Fruit fly (Drosophila melanogaster) whole organism, embryonic: ENCODE data around the gene Blos4.
A peak's percentile ranks its signal among the peaks of the same experiment; 100 is the strongest.

Source experiments
- Ada2b ChIP-seq: fragments of 200-800 bp; sonication (Bioruptor generic); IDR thresholded peaks from 2 replicates; pipeline ENCODE4 v1.3.6; 2022; ENCODE audit warnings: missing biosample characterization, missing genetic modification characterization
- CG12219 ChIP-seq: fragments of 200-800 bp; sonication (Bioruptor generic); optimal IDR thresholded peaks from 3 replicates; lab custom pipeline; 2018; ENCODE audit warnings: missing biosample characterization, mild to moderate bottlenecking, missing genetic modification characterization
- CG14667 ChIP-seq: fragments of 200-800 bp; sonication (Bioruptor generic); IDR thresholded peaks from 2 replicates; pipeline ENCODE4 v1.3.6; 2022; ENCODE audit warnings: missing biosample characterization, missing genetic modification characterization
- CG15514 ChIP-seq: fragments of 200-800 bp; sonication (Bioruptor generic); optimal IDR thresholded peaks from 3 replicates; lab custom pipeline; 2017; ENCODE audit warnings: missing biosample characterization, missing genetic modification characterization, mild to moderate bottlenecking, moderate library complexity, missing genetic modification reagents
- CG15696 ChIP-seq: fragments of 200-800 bp; sonication (Bioruptor generic); optimal IDR thresholded peaks from 2 replicates; lab custom pipeline; 2019; ENCODE audit warnings: missing biosample characterization, mild to moderate bottlenecking, missing genetic modification characterization, moderate library complexity
- CG17186 ChIP-seq: fragments of 200-800 bp; sonication (Bioruptor generic); optimal IDR thresholded peaks from 3 replicates; lab custom pipeline; 2017; ENCODE audit warnings: missing biosample characterization, missing genetic modification reagents, missing genetic modification characterization
- CG17359 ChIP-seq: fragments of 200-800 bp; sonication (Bioruptor generic); optimal IDR thresholded peaks from 3 replicates; lab custom pipeline; 2018; ENCODE audit warnings: missing biosample characterization, mild to moderate bottlenecking, missing genetic modification characterization, moderate library complexity
- CG1792 ChIP-seq: fragments of 200-800 bp; sonication (Bioruptor generic); optimal IDR thresholded peaks from 2 replicates; lab custom pipeline; 2016; ENCODE audit warnings: missing biosample characterization, missing genetic modification characterization
- CG18764 ChIP-seq: fragments of 200-800 bp; sonication (Bioruptor generic); optimal IDR thresholded peaks from 3 replicates; lab custom pipeline; 2016; ENCODE audit warnings: missing biosample characterization, missing genetic modification characterization
- CG32767 ChIP-seq: fragments of 200-800 bp; sonication (Bioruptor generic); IDR thresholded peaks from 2 replicates; pipeline ENCODE4 v1.3.6; 2022; ENCODE audit warnings: missing biosample characterization, missing genetic modification characterization
- CG4282 ChIP-seq: fragments of 200-800 bp; sonication (Bioruptor generic); optimal IDR thresholded peaks from 2 replicates; lab custom pipeline; 2016; ENCODE audit warnings: missing biosample characterization, missing genetic modification characterization
- CG4360 ChIP-seq: fragments of 200-800 bp; sonication (Bioruptor generic); IDR thresholded peaks from 2 replicates; pipeline ENCODE4 v1.3.6; 2022; ENCODE audit warnings: missing biosample characterization, missing genetic modification characterization
- CG4730 ChIP-seq: fragments of 200-800 bp; sonication (Bioruptor generic); IDR thresholded peaks from 2 replicates; pipeline ENCODE4 v1.3.6; 2022; ENCODE audit warnings: missing biosample characterization, missing genetic modification characterization
- CG4820 ChIP-seq: fragments of 200-800 bp; sonication (Bioruptor generic); optimal IDR thresholded peaks from 3 replicates; lab custom pipeline; 2016; ENCODE audit warnings: missing biosample characterization, missing genetic modification characterization
- CG5180 ChIP-seq: fragments of 200-800 bp; sonication (Bioruptor generic); optimal IDR thresholded peaks from 3 replicates; lab custom pipeline; 2017; ENCODE audit warnings: missing biosample characterization, missing genetic modification characterization, mild to moderate bottlenecking, moderate library complexity, missing genetic modification reagents
- CG6689 ChIP-seq: fragments of 200-800 bp; sonication (Bioruptor generic); IDR thresholded peaks from 2 replicates; pipeline ENCODE4 v1.3.6; 2022; ENCODE audit warnings: missing biosample characterization, missing genetic modification characterization
- CG8388 ChIP-seq: fragments of 200-800 bp; sonication (Bioruptor generic); optimal IDR thresholded peaks from 2 replicates; lab custom pipeline; 2019; ENCODE audit warnings: missing biosample characterization, mild to moderate bottlenecking, missing genetic modification characterization, moderate library complexity
- CG8765 ChIP-seq: fragments of 200-800 bp; sonication (Bioruptor generic); IDR thresholded peaks from 2 replicates; pipeline ENCODE4 v1.3.6; 2022; ENCODE audit warnings: missing biosample characterization, missing genetic modification characterization
- CG8944 ChIP-seq: fragments of 200-800 bp; sonication (Bioruptor generic); optimal IDR thresholded peaks from 3 replicates; lab custom pipeline; 2016; ENCODE audit warnings: missing biosample characterization, missing genetic modification characterization
- CG9876 ChIP-seq: fragments of 200-800 bp; sonication (Bioruptor generic); optimal IDR thresholded peaks from 2 replicates; lab custom pipeline; 2016; ENCODE audit warnings: missing biosample characterization, missing genetic modification characterization
- CrebB ChIP-seq: fragments of 200-800 bp; sonication (Bioruptor generic); optimal IDR thresholded peaks from 3 replicates; lab custom pipeline; 2018; ENCODE audit warnings: missing biosample characterization, mild to moderate bottlenecking, missing genetic modification characterization
- Dll ChIP-seq: fragments of 200-800 bp; sonication (Bioruptor generic); IDR thresholded peaks from 4 replicates; pipeline ENCODE4 v1.3.6; 2022; ENCODE audit warnings: missing biosample characterization, missing genetic modification characterization; ENCODE audit not compliant: partially characterized antibody
- Elba2 ChIP-seq: fragments of 200-800 bp; sonication (Bioruptor generic); optimal IDR thresholded peaks from 3 replicates; lab custom pipeline; 2016; ENCODE audit warnings: missing biosample characterization, missing genetic modification characterization
- Fer3 ChIP-seq: fragments of 200-800 bp; sonication (Bioruptor generic); optimal IDR thresholded peaks from 2 replicates; lab custom pipeline; 2018; ENCODE audit warnings: missing biosample characterization, mild to moderate bottlenecking, missing genetic modification characterization, moderate library complexity
- HLH54F ChIP-seq: fragments of 200-800 bp; sonication (Bioruptor generic); optimal IDR thresholded peaks from 3 replicates; lab custom pipeline; 2016; ENCODE audit warnings: missing biosample characterization, missing genetic modification characterization
- Hmr ChIP-seq: fragments of 200-800 bp; sonication (Bioruptor generic); optimal IDR thresholded peaks from 3 replicates; lab custom pipeline; 2017; ENCODE audit warnings: mild to moderate bottlenecking, missing biosample characterization, missing genetic modification reagents, missing genetic modification characterization
- Hr78 ChIP-seq, 2 experiments: fragments of 200-800 bp in 1 of 2; fragments of >200 bp in 1 of 2; sonication (Bioruptor generic) in 1 of 2; optimal IDR thresholded peaks; 2 replicates each; lab custom pipeline; 2017 to 2019; ENCODE audit warnings: missing biosample characterization in 2 of 2, missing genetic modification characterization in 2 of 2, mild to moderate bottlenecking in 1 of 2, moderate library complexity in 1 of 2
- Jarid2 ChIP-seq: fragments of 200-800 bp; sonication (Bioruptor generic); optimal IDR thresholded peaks from 3 replicates; lab custom pipeline; 2017; ENCODE audit warnings: mild to moderate bottlenecking, missing biosample characterization, missing genetic modification reagents, missing genetic modification characterization
- NK7.1 ChIP-seq: fragments of 200-800 bp; sonication (Bioruptor generic); optimal IDR thresholded peaks from 3 replicates; lab custom pipeline; 2016; ENCODE audit warnings: missing biosample characterization, missing genetic modification characterization
- Opbp ChIP-seq: fragments of 200-800 bp; sonication (Bioruptor generic); IDR thresholded peaks from 3 replicates; pipeline ENCODE4 v1.3.6; 2022; ENCODE audit warnings: missing biosample characterization, missing genetic modification characterization; ENCODE audit not compliant: partially characterized antibody
- Six4 ChIP-seq: fragments of 200-800 bp; sonication (Bioruptor generic); optimal IDR thresholded peaks from 2 replicates; lab custom pipeline; 2016; ENCODE audit warnings: missing biosample characterization, missing genetic modification characterization
- TFAM ChIP-seq: fragments of 200-800 bp; sonication (Bioruptor generic); optimal IDR thresholded peaks from 2 replicates; lab custom pipeline; 2017; ENCODE audit warnings: missing biosample characterization, missing genetic modification characterization, inconsistent platforms
- Tbp ChIP-seq: fragments of >200 bp; optimal IDR thresholded peaks from 2 replicates; lab custom pipeline; 2018; ENCODE audit warnings: missing biosample characterization, missing genetic modification characterization
- ab ChIP-seq: fragments of 200-800 bp; sonication (Bioruptor generic); optimal IDR thresholded peaks from 2 replicates; lab custom pipeline; 2016; ENCODE audit warnings: missing biosample characterization, missing genetic modification characterization
- ash1 ChIP-seq: fragments of 200-800 bp; sonication (Bioruptor generic); optimal IDR thresholded peaks from 2 replicates; lab custom pipeline; 2018; ENCODE audit warnings: missing biosample characterization, mild to moderate bottlenecking, missing genetic modification characterization
- cas ChIP-seq: fragments of 200-800 bp; sonication (Bioruptor generic); IDR thresholded peaks from 2 replicates; pipeline ENCODE4 v1.3.6; 2022; ENCODE audit warnings: missing biosample characterization, missing genetic modification characterization
- croc ChIP-seq: fragments of 200-800 bp; sonication (Bioruptor generic); conservative IDR thresholded peaks from 3 replicates; pipeline ENCODE4 v1.3.6; 2022; ENCODE audit warnings: missing biosample characterization, missing genetic modification characterization
- disco-r ChIP-seq: fragments of 200-800 bp; sonication (Bioruptor generic); optimal IDR thresholded peaks from 2 replicates; lab custom pipeline; 2016; ENCODE audit warnings: missing biosample characterization, missing genetic modification characterization
- fd3F ChIP-seq: fragments of 200-800 bp; sonication (Bioruptor generic); optimal IDR thresholded peaks from 2 replicates; lab custom pipeline; 2018; ENCODE audit warnings: missing biosample characterization, mild to moderate bottlenecking, missing genetic modification characterization, moderate library complexity
- hb ChIP-seq: fragments of 200-800 bp; sonication (Bioruptor generic); IDR thresholded peaks from 3 replicates; pipeline ENCODE4 v1.3.6; 2022; ENCODE audit warnings: missing biosample characterization, missing genetic modification characterization; ENCODE audit not compliant: partially characterized antibody
- hkb ChIP-seq, 2 experiments: fragments of 200-800 bp in 1 of 2; fragments of >200 bp in 1 of 2; sonication (Bioruptor generic) in 1 of 2; IDR thresholded peaks in 1 of 2; optimal IDR thresholded peaks in 1 of 2; 2 replicates each; pipeline versions ENCODE4 v1.3.6 to Lab custom; 2017 to 2022; ENCODE audit warnings: missing biosample characterization in 1 of 2, missing genetic modification characterization in 1 of 2
- lilli ChIP-seq: fragments of 200-800 bp; sonication (Bioruptor generic); optimal IDR thresholded peaks from 3 replicates; lab custom pipeline; 2016; ENCODE audit warnings: missing biosample characterization, missing genetic modification characterization
- mirr ChIP-seq: fragments of 200-800 bp; sonication (Bioruptor generic); optimal IDR thresholded peaks from 3 replicates; lab custom pipeline; 2018; ENCODE audit warnings: missing biosample characterization, mild to moderate bottlenecking, missing genetic modification characterization
- ssp ChIP-seq: fragments of 200-800 bp; sonication (Bioruptor generic); IDR thresholded peaks from 2 replicates; pipeline ENCODE4 v1.3.6; 2022; ENCODE audit warnings: missing biosample characterization, missing genetic modification characterization
- stc ChIP-seq: fragments of 200-800 bp; sonication (Bioruptor generic); IDR thresholded peaks from 2 replicates; pipeline ENCODE4 v1.3.6; 2022; ENCODE audit warnings: missing biosample characterization, missing genetic modification characterization
- tap ChIP-seq: fragments of 200-800 bp; optimal IDR thresholded peaks from 3 replicates; lab custom pipeline; 2019; ENCODE audit warnings: missing biosample characterization, mild to moderate bottlenecking, missing genetic modification characterization, moderate library complexity
- tll ChIP-seq, 2 experiments: fragments of 200-800 bp in 1 of 2; fragments of >200 bp in 1 of 2; sonication (Bioruptor generic) in 1 of 2; optimal IDR thresholded peaks; 2 replicates each; lab custom pipeline; 2017 to 2019; ENCODE audit warnings: missing biosample characterization in 2 of 2, missing genetic modification characterization in 2 of 2, mild to moderate bottlenecking in 1 of 2, moderate library complexity in 1 of 2
- vfl ChIP-seq: fragments of 200-800 bp; sonication (Bioruptor generic); optimal IDR thresholded peaks from 2 replicates; lab custom pipeline; 2016; ENCODE audit warnings: missing biosample characterization, missing genetic modification characterization
- vvl ChIP-seq: fragments of 200-800 bp; sonication (Bioruptor generic); IDR thresholded peaks from 2 replicates; pipeline ENCODE4 v1.3.6; 2022; ENCODE audit warnings: missing biosample characterization, missing genetic modification characterization
- yki ChIP-seq: fragments of >200 bp; optimal IDR thresholded peaks from 3 replicates; lab custom pipeline; 2018

Gene Blos4

DNA sequence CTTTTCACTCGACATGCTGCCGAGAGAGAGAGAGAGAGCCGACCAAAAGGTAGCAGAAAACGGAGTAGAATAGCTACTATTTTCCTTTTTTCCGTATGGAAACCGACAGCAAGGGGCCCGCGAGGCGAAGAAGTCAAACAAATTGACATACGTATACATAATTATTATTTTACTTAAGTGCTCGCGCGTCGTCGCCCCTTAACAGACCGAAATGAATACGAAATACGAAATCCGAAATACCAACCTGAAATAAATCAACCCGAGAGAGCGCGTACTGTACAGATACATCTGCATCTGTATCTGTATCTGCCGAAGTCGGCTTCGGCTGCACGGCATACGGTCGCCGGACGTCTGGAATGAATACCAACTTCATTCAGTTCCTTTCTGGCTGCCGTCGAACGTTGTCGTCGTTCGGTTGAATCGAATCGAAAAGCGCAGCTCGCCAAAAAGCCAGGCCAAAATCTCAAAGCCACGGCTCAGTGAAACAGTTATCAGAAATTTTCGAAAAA, 21.3 kb upstream of the Blos4 start (continued):
- no peak for TF ChIP-seq CG17186 (GFP tag; lab: Kevin White, UChicago)
- no peak for TF ChIP-seq ssp (GFP tag; lab: Robert Waterston, UW)
- TF ChIP-seq CG8944 (GFP tag; lab: Kevin White, UChicago) = peak; percentile 23
- 0 out of 2 replicates have a peak, but pooled peaks have one; percentile 17 for TF ChIP-seq Ada2b (GFP tag; lab: Robert Waterston, UW)
- TF ChIP-seq mirr (GFP tag; lab: Kevin White, UChicago) = peak; percentile 83
- no peak for TF ChIP-seq hkb (optimal IDR thresholded peaks at IDR 0.05; lab: Kevin White, UChicago)
- peak; percentile 47; the same call in 1 of the 2 replicates for TF ChIP-seq hkb (GFP tag; IDR thresholded peaks at IDR 0.05; lab: Robert Waterston, UW)
- TF ChIP-seq tll (GFP tag; optimal IDR thresholded peaks at IDR 0.05; lab: Kevin White, UChicago) = peak in 1 of 2 experiments; percentile 93
- TF ChIP-seq CG4730 (GFP tag; lab: Robert Waterston, UW) = no peak
- no peak for TF ChIP-seq disco-r (GFP tag; lab: Kevin White, UChicago)
- TF ChIP-seq CG4360 (GFP tag; lab: Robert Waterston, UW) = peak; percentile 71
- TF ChIP-seq croc = no peak
- TF ChIP-seq Hr78 (GFP tag; optimal IDR thresholded peaks at IDR 0.05; lab: Kevin White, UChicago) = peak in 1 of 2 experiments; percentile 78
- TF ChIP-seq yki (lab: Kevin White, UChicago) = no peak
- peak; percentile 81 for TF ChIP-seq CG32767 (GFP tag; lab: Robert Waterston, UW)
- TF ChIP-seq tap (tag; lab: Kevin White, UChicago) = peak; percentile 44
- TF ChIP-seq CG14667 (GFP tag; lab: Robert Waterston, UW) = no peak
- TF ChIP-seq CG4282 (GFP tag; lab: Kevin White, UChicago) = peak; percentile 30
- peak; percentile 76 for TF ChIP-seq ash1 (GFP tag; lab: Kevin White, UChicago)
- peak; percentile 66 for TF ChIP-seq CG17359 (tag; lab: Kevin White, UChicago)
- TF ChIP-seq Tbp (GFP tag; lab: Kevin White, UChicago) = no peak
- peak; percentile 99 for TF ChIP-seq Jarid2 (GFP tag; lab: Kevin White, UChicago)
- TF ChIP-seq CG15514 (GFP tag; lab: Kevin White, UChicago) = peak; percentile 35
- TF ChIP-seq CG4820 = no peak
- no peak for TF ChIP-seq TFAM (GFP tag; lab: Kevin White, UChicago)
- peak; percentile 33 for TF ChIP-seq lilli (GFP tag; lab: Kevin White, UChicago)
- TF ChIP-seq vfl (GFP tag; lab: Kevin White, UChicago) = no peak
- no peak for TF ChIP-seq Dll
- TF ChIP-seq vvl (GFP tag; lab: Robert Waterston, UW) = peak; percentile 80
- no peak for TF ChIP-seq cas (GFP tag; lab: Robert Waterston, UW)
- TF ChIP-seq CG6689 (GFP tag; lab: Robert Waterston, UW) = no peak; the same call in 1 of the 2 replicates
- peak; percentile 43 for TF ChIP-seq Hmr
- TF ChIP-seq ab (GFP tag; lab: Kevin White, UChicago) = no peak
- TF ChIP-seq CG5180 (GFP tag; lab: Kevin White, UChicago) = peak; percentile 89
- peak; percentile 43 for TF ChIP-seq Fer3 (tag; lab: Kevin White, UChicago)
- TF ChIP-seq Elba2 = no peak
- TF ChIP-seq CG1792 (GFP tag; lab: Kevin White, UChicago) = peak; percentile 46
- TF ChIP-seq hb = no peak
- peak; percentile 4 for TF ChIP-seq Six4
- TF ChIP-seq Opbp (GFP tag; lab: Robert Waterston, UW) = peak; percentile 71
- peak; percentile 2 for TF ChIP-seq fd3F (GFP tag; lab: Kevin White, UChicago)
- peak; percentile 59 for TF ChIP-seq CrebB (tag; lab: Kevin White, UChicago)
- no peak for TF ChIP-seq CG15696
- peak; percentile 17 for TF ChIP-seq CG9876 (GFP tag; lab: Kevin White, UChicago)
- peak; percentile 28 for TF ChIP-seq NK7.1 (GFP tag; lab: Kevin White, UChicago)
- TF ChIP-seq stc (GFP tag; lab: Robert Waterston, UW) = 0 out of 2 replicates have a peak, but pooled peaks have one; percentile 38
- no peak for TF ChIP-seq CG8765
- TF ChIP-seq HLH54F (GFP tag; lab: Kevin White, UChicago) = peak; percentile 19
- TF ChIP-seq CG18764 (GFP tag; lab: Kevin White, UChicago) = no peak
- peak; percentile 5 for TF ChIP-seq CG8388 (GFP tag; lab: Kevin White, UChicago)
- TF ChIP-seq CG12219 (GFP tag; lab: Kevin White, UChicago) = peak; percentile 7
